Worm (Caenorhabditis elegans) whole organism, early embryonic: ENCODE results near the gene rbf-1.

Source experiments
- F13C5.2 ChIP-seq: sonication (generic microtip); optimal IDR thresholded peaks from 2 replicates; lab custom pipeline; 2017; ENCODE audit warnings: mild to moderate bottlenecking, missing genetic modification characterization, inconsistent platforms, missing compliant biosample characterization
- aly-1 ChIP-seq: sonication (generic microtip); optimal IDR thresholded peaks from 2 replicates; lab custom pipeline; 2016; ENCODE audit warnings: missing genetic modification characterization, missing compliant biosample characterization
- ama-1 ChIP-seq: fragments of 150-350 bp; optimal IDR thresholded peaks from 2 replicates; lab custom pipeline; 2014
- ceh-13 ChIP-seq: fragments of 200-800 bp; sonication (Bioruptor generic); optimal IDR thresholded peaks from 2 replicates; lab custom pipeline; 2018; ENCODE audit warnings: mild to moderate bottlenecking, missing genetic modification characterization, missing compliant biosample characterization
- ceh-36 ChIP-seq: sonication (generic microtip); optimal IDR thresholded peaks from 2 replicates; lab custom pipeline; 2016; ENCODE audit warnings: missing genetic modification characterization, inconsistent platforms, missing compliant biosample characterization
- ets-7 ChIP-seq: sonication (generic microtip); optimal IDR thresholded peaks from 2 replicates; lab custom pipeline; 2016; ENCODE audit warnings: missing genotype, missing genetic modification characterization, missing compliant biosample characterization
- flt-1 ChIP-seq: fragments of 200-800 bp; sonication (Bioruptor generic); IDR thresholded peaks from 2 replicates; pipeline ENCODE4 v1.3.6; 2022; ENCODE audit warnings: missing genetic modification characterization, missing compliant biosample characterization
- hmbx-1 ChIP-seq: sonication (generic microtip); optimal IDR thresholded peaks from 2 replicates; lab custom pipeline; 2016; ENCODE audit warnings: mild to moderate bottlenecking, missing genetic modification characterization, missing compliant biosample characterization
- hmg-4 ChIP-seq: fragments of 200-800 bp; sonication (Bioruptor generic); optimal IDR thresholded peaks from 2 replicates; lab custom pipeline; 2018; ENCODE audit warnings: mild to moderate bottlenecking, missing genetic modification characterization, missing compliant biosample characterization
- hnd-1 ChIP-seq: sonication (generic microtip); optimal IDR thresholded peaks from 2 replicates; lab custom pipeline; 2016; ENCODE audit warnings: missing genetic modification characterization, missing compliant biosample characterization
- pes-1 ChIP-seq: fragments of 200-800 bp; sonication (Bioruptor generic); IDR thresholded peaks from 2 replicates; pipeline ENCODE4 v1.3.6; 2022; ENCODE audit warnings: missing genetic modification reagents, missing genetic modification characterization, missing compliant biosample characterization
- scrt-1 ChIP-seq: fragments of 200-800 bp; sonication (Bioruptor generic); IDR thresholded peaks from 2 replicates; pipeline ENCODE4 v1.3.6; 2022; ENCODE audit warnings: missing genetic modification characterization, missing compliant biosample characterization
- tbx-11 ChIP-seq: fragments of 200-800 bp; sonication (Bioruptor generic); IDR thresholded peaks from 2 replicates; pipeline ENCODE4 v1.3.6; 2022; ENCODE audit warnings: missing genetic modification characterization, missing compliant biosample characterization
- tra-4 ChIP-seq: sonication (generic microtip); optimal IDR thresholded peaks from 2 replicates; lab custom pipeline; 2017; ENCODE audit warnings: missing genetic modification characterization, missing compliant biosample characterization

ce11 chrIII:6740072-6740471 lies 64.5 kb downstream of the rbf-1 start:
- TF ChIP-seq tra-4 (tag; lab: Kevin White, UChicago) (no peak), ama-1 (no peak), hmg-4 (GFP tag; lab: Kevin White, UChicago) (no peak), hnd-1 (tag; lab: Kevin White, UChicago) (no peak), flt-1 (GFP tag; lab: Robert Waterston, UW) (no peak), ceh-36 (tag; lab: Kevin White, UChicago) (no peak), F13C5.2 (tag; lab: Kevin White, UChicago) (no peak), scrt-1 (no peak), aly-1 (tag; lab: Kevin White, UChicago) (no peak), pes-1 (no peak), ceh-13 (no peak), hmbx-1 (tag; lab: Kevin White, UChicago) (no peak), tbx-11 (GFP tag; lab: Robert Waterston, UW) (no peak), ets-7 (tag; lab: Kevin White, UChicago) (no peak)
